Fruit fly (Drosophila melanogaster): ENCODE results near the gene CG17784.

CG17784 gene

dm6 chr3R:24384952-24385351 is 20.2 kb upstream of the CG17784 start, which contains the start of gene CG17780:
Gene CG17780 (minus strand): TSS chr3R:24385052.
- no peak for TF ChIP-seq Myc (optimal IDR thresholded peaks at IDR 0.05)
- no peak for TF ChIP-seq Jra (GFP tag; optimal IDR thresholded peaks at IDR 0.05)
- TF ChIP-seq Abd-B (GFP tag; optimal IDR thresholded peaks at IDR 0.05), result no peak
- TF ChIP-seq br (GFP tag; optimal IDR thresholded peaks at IDR 0.05), result no peak
- no peak for TF ChIP-seq OdsH (GFP tag; optimal IDR thresholded peaks at IDR 0.05)
- no peak for TF ChIP-seq lola (GFP tag; optimal IDR thresholded peaks at IDR 0.05)
- no peak for TF ChIP-seq pan (optimal IDR thresholded peaks at IDR 0.05)

DNA sequence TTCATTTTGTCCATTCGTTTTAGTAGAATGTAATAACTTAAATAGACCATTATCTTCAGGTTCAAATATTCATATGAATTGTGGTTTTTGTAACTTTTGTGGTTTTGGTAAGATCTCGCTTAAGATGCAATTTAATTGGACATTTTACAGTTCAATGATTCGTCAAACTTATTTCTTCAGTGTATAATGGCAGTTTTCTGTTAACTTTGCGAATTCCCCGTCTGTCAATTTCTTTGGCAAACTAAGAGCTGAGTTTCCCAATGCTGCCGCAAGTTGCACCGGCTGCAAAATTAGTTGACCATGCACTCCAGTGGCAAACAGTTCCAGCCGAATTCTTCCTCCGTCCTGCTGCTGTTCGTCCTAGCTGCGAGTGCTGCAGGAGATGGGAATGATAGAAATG is 11.8 kb upstream of the CG17784 start, which contains the start of gene CG33342:
Gene CG33342 (plus strand): TSS at position 301 of the 400 bp plus-strand sequence.
- no peak for TF ChIP-seq br (GFP tag; optimal IDR thresholded peaks at IDR 0.05)
- no peak for TF ChIP-seq Sp1 (GFP tag; optimal IDR thresholded peaks at IDR 0.05)
- TF ChIP-seq Jra (GFP tag; optimal IDR thresholded peaks at IDR 0.05), result no peak
- no peak for TF ChIP-seq jim (GFP tag; optimal IDR thresholded peaks at IDR 0.05)
- TF ChIP-seq Rel (GFP tag; optimal IDR thresholded peaks at IDR 0.05), result no peak
- no peak for TF ChIP-seq Rel (tag; optimal IDR thresholded peaks at IDR 0.05)
- no peak for TF ChIP-seq lola (GFP tag; optimal IDR thresholded peaks at IDR 0.05)
- TF ChIP-seq Abd-B (GFP tag; optimal IDR thresholded peaks at IDR 0.05), result no peak
- no peak for TF ChIP-seq dmrt93B (GFP tag; optimal IDR thresholded peaks at IDR 0.05)
- TF ChIP-seq Hr83 (GFP tag; optimal IDR thresholded peaks at IDR 0.05; ENCODE audit: poor library complexity, severe bottlenecking), result no peak
- TF ChIP-seq foxo (GFP tag; optimal IDR thresholded peaks at IDR 0.05), result no peak
- TF ChIP-seq dsf (GFP tag; optimal IDR thresholded peaks at IDR 0.05; ENCODE audit: borderline replicate concordance), result no peak
- TF ChIP-seq HLH106 (tag; optimal IDR thresholded peaks at IDR 0.05), result no peak
- TF ChIP-seq sage (GFP tag; optimal IDR thresholded peaks at IDR 0.05), result no peak
- no peak for TF ChIP-seq Dif (GFP tag; optimal IDR thresholded peaks at IDR 0.05; ENCODE audit: partially characterized antibody)
- no peak for TF ChIP-seq woc (GFP tag; optimal IDR thresholded peaks at IDR 0.05)
- TF ChIP-seq ey (GFP tag; optimal IDR thresholded peaks at IDR 0.05), result no peak
- TF ChIP-seq tai (GFP tag; optimal IDR thresholded peaks at IDR 0.05), result no peak

- TF ChIP-seq Hr78 (GFP tag; optimal IDR thresholded peaks at IDR 0.05) (no peak), pan (optimal IDR thresholded peaks at IDR 0.05) (no peak), Vsx2 (GFP tag; optimal IDR thresholded peaks at IDR 0.05; ENCODE audit: partially characterized antibody) (no peak), HLH106 (tag; optimal IDR thresholded peaks at IDR 0.05) (no peak)
Observed at dm6 chr3R:24375561-24375960, 10.8 kb upstream of the CG17784 start, which contains the start of gene CG17781. Gene CG17781 (minus strand): TSS chr3R:24375661.

- TF ChIP-seq usp (GFP tag; optimal IDR thresholded peaks at IDR 0.05), result no peak
- TF ChIP-seq ey (GFP tag; optimal IDR thresholded peaks at IDR 0.05), result no peak
- TF ChIP-seq Myc (optimal IDR thresholded peaks at IDR 0.05), result no peak
- no peak for TF ChIP-seq Rel (GFP tag; optimal IDR thresholded peaks at IDR 0.05)
- TF ChIP-seq Rel (tag; optimal IDR thresholded peaks at IDR 0.05), result no peak
- no peak for TF ChIP-seq tai (GFP tag; optimal IDR thresholded peaks at IDR 0.05)
- TF ChIP-seq sv (GFP tag; optimal IDR thresholded peaks at IDR 0.05), result no peak
- no peak for TF ChIP-seq dmrt93B (GFP tag; optimal IDR thresholded peaks at IDR 0.05)
- TF ChIP-seq CrebA (GFP tag; optimal IDR thresholded peaks at IDR 0.05; ENCODE audit: borderline replicate concordance), result no peak
- no peak for TF ChIP-seq N (GFP tag; optimal IDR thresholded peaks at IDR 0.05)
- no peak for TF ChIP-seq Dfd (GFP tag; optimal IDR thresholded peaks at IDR 0.05)
- no peak for TF ChIP-seq dsf (GFP tag; optimal IDR thresholded peaks at IDR 0.05; ENCODE audit: borderline replicate concordance)
- TF ChIP-seq sage (GFP tag; optimal IDR thresholded peaks at IDR 0.05), result no peak
- no peak for TF ChIP-seq br (GFP tag; optimal IDR thresholded peaks at IDR 0.05)
- no peak for TF ChIP-seq brk (GFP tag; optimal IDR thresholded peaks at IDR 0.05)
- no peak for TF ChIP-seq Mio (GFP tag; optimal IDR thresholded peaks at IDR 0.05)
- no peak for TF ChIP-seq Hnf4 (GFP tag; optimal IDR thresholded peaks at IDR 0.05)
- no peak for TF ChIP-seq HLH106 (tag; optimal IDR thresholded peaks at IDR 0.05)
- no peak for TF ChIP-seq Sp1 (GFP tag; optimal IDR thresholded peaks at IDR 0.05)
Observed at dm6 chr3R:24372662-24373061, 7.9 kb upstream of the CG17784 start, which contains the start of gene CG17782. Gene CG17782 (minus strand): TSS chr3R:24372762.

- TF ChIP-seq jim (GFP tag; optimal IDR thresholded peaks at IDR 0.05), result no peak
- TF ChIP-seq Vsx2 (GFP tag; optimal IDR thresholded peaks at IDR 0.05; ENCODE audit: partially characterized antibody), result no peak
- no peak for TF ChIP-seq lola (GFP tag; optimal IDR thresholded peaks at IDR 0.05)
- TF ChIP-seq psq (GFP tag; optimal IDR thresholded peaks at IDR 0.05), result no peak
- no peak for TF ChIP-seq woc (GFP tag; optimal IDR thresholded peaks at IDR 0.05)
- no peak for TF ChIP-seq fru (GFP tag; optimal IDR thresholded peaks at IDR 0.05)
- no peak for TF ChIP-seq Hr78 (GFP tag; optimal IDR thresholded peaks at IDR 0.05)
- TF ChIP-seq Hnf4 (GFP tag; optimal IDR thresholded peaks at IDR 0.05), result no peak
- no peak for TF ChIP-seq brk (GFP tag; optimal IDR thresholded peaks at IDR 0.05)
- no peak for TF ChIP-seq CG9705 (GFP tag; optimal IDR thresholded peaks at IDR 0.05)
- TF ChIP-seq CrebA (GFP tag; optimal IDR thresholded peaks at IDR 0.05; ENCODE audit: borderline replicate concordance), result no peak
- no peak for TF ChIP-seq h (GFP tag; optimal IDR thresholded peaks at IDR 0.05)
- no peak for TF ChIP-seq Mio (GFP tag; optimal IDR thresholded peaks at IDR 0.05)
- TF ChIP-seq GATAd (GFP tag; optimal IDR thresholded peaks at IDR 0.05), result no peak
- no peak for TF ChIP-seq sage (GFP tag; optimal IDR thresholded peaks at IDR 0.05)
- no peak for TF ChIP-seq ey (GFP tag; optimal IDR thresholded peaks at IDR 0.05)
- no peak for TF ChIP-seq Dfd (GFP tag; optimal IDR thresholded peaks at IDR 0.05)
- no peak for TF ChIP-seq CG32264 (GFP tag; optimal IDR thresholded peaks at IDR 0.05)
- TF ChIP-seq Jra (GFP tag; optimal IDR thresholded peaks at IDR 0.05), result no peak
Observed at dm6 chr3R:24369268-24369667, 4.5 kb upstream of the CG17784 start, which contains the start of gene CG13614. Gene CG13614 (plus strand): TSS chr3R:24369568.
